Worm (Caenorhabditis elegans): Measurements from ENCODE around the gene T22C8.6.

ce11 chrII:8643627-8644356 lies 13.7 kb upstream of the T22C8.6 start:
- TF ChIP-seq flt-1 (GFP tag; IDR thresholded peaks at IDR 0.05), result no peak
- TF ChIP-seq klf-2 (GFP tag; conservative IDR thresholded peaks at IDR 0.05), result no peak
- no peak for TF ChIP-seq ztf-23 (GFP tag; IDR thresholded peaks at IDR 0.05)
- TF ChIP-seq tab-1 (GFP tag; IDR thresholded peaks at IDR 0.05), result no peak
- TF ChIP-seq med-1 (GFP tag; optimal IDR thresholded peaks at IDR 0.05; ENCODE audit: insufficient read depth), result no peak
- TF ChIP-seq ztf-29 (GFP tag; IDR thresholded peaks at IDR 0.05), result no peak
- TF ChIP-seq T22C8.4 (GFP tag; IDR thresholded peaks at IDR 0.05), result no peak

Data from whole organism, midembryonic.